Fruit fly (Drosophila melanogaster): ENCODE data around the gene CG15211.

The CG15211 gene

DNA sequence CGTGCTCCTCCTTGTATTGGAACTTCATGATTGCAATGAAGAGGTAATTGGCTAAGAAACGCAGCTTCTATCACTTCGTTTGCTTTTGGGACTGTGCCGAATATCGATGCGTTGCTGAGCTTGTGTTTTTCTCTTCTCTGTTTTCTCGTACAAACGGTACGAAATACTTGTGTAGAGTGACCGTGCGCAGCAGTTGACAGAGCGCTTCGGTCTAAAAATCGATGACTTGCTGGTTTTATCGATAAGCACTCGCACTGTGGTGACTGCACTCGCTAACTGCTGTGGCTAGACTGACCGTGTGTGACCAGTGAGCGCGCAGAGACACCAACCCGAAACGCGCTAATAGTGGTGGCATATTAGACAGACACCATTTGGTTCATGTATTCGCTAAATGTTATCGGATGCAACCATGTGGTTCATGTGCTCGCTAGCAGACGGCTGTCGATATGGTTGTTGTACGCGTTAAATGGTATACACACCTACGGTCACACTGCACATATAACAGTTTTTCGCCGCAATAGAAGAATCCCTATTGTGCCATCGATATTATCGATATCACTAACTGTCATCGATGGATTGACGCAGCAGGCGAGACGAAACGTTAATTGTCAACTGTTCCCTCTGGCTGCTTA is 4.2 kb upstream of the CG15211 start, which contains the start of the genes Atg8a and BTBD9 (continued):
- TF ChIP-seq wor (GFP tag; IDR thresholded peaks at IDR 0.05), result no peak
- TF ChIP-seq CG15073 (GFP tag; optimal IDR thresholded peaks at IDR 0.05), result no peak
- no peak for TF ChIP-seq Fer2 (tag; optimal IDR thresholded peaks at IDR 0.05)
- peak; percentile 3 for TF ChIP-seq scrt (GFP tag; optimal IDR thresholded peaks at IDR 0.05)
- TF ChIP-seq CG17612 (GFP tag; IDR thresholded peaks at IDR 0.05), result no peak
- no peak for TF ChIP-seq luna (GFP tag; optimal IDR thresholded peaks at IDR 0.05)
- TF ChIP-seq H2.0 (GFP tag; IDR thresholded peaks at IDR 0.05), result peak; percentile 5; the same call in 1 of the 2 replicates
- no peak for TF ChIP-seq CG6654 (GFP tag; optimal IDR thresholded peaks at IDR 0.05)
- no peak for TF ChIP-seq sim (GFP tag; IDR thresholded peaks at IDR 0.05)
- no peak for TF ChIP-seq stc (GFP tag; IDR thresholded peaks at IDR 0.05)
- peak; percentile 38; the same call in 2 of the 3 replicates for TF ChIP-seq tgo (GFP tag; IDR thresholded peaks at IDR 0.05)
- TF ChIP-seq CG6272 (GFP tag; IDR thresholded peaks at IDR 0.05), result no peak
- TF ChIP-seq CG9797 (GFP tag; optimal IDR thresholded peaks at IDR 0.05), result peak; percentile 100
- TF ChIP-seq sisA (GFP tag; IDR thresholded peaks at IDR 0.05), result no peak
- TF ChIP-seq CG9437 (GFP tag; optimal IDR thresholded peaks at IDR 0.05), result no peak
- peak; percentile 72 for TF ChIP-seq nmo (GFP tag; optimal IDR thresholded peaks at IDR 0.05)
- TF ChIP-seq CG1233 (GFP tag; optimal IDR thresholded peaks at IDR 0.05), result no peak
- peak; percentile 75; the same call in 1 of the 3 replicates for TF ChIP-seq zen2 (GFP tag; IDR thresholded peaks at IDR 0.05; ENCODE audit: partially characterized antibody)
- peak; percentile 51 for TF ChIP-seq CHES-1-like (GFP tag; optimal IDR thresholded peaks at IDR 0.05)
- peak; percentile 95 for TF ChIP-seq Med (GFP tag)
- TF ChIP-seq kni (GFP tag; optimal IDR thresholded peaks at IDR 0.05), result no peak
- TF ChIP-seq Fer1 (GFP tag; optimal IDR thresholded peaks at IDR 0.05), result peak; percentile 25
- peak; percentile 72; the same call in 2 of the 3 replicates for TF ChIP-seq mld (GFP tag; IDR thresholded peaks at IDR 0.05; ENCODE audit: partially characterized antibody)
- peak; percentile 95 for TF ChIP-seq CG1603 (tag; optimal IDR thresholded peaks at IDR 0.05)
- no peak for TF ChIP-seq vfl (GFP tag; optimal IDR thresholded peaks at IDR 0.05)
- no peak for TF ChIP-seq gt (GFP tag; IDR thresholded peaks at IDR 0.05)
- TF ChIP-seq CG11723 (GFP tag; optimal IDR thresholded peaks at IDR 0.05), result no peak
- TF ChIP-seq odd (GFP tag; optimal IDR thresholded peaks at IDR 0.05), result no peak
- TF ChIP-seq CG10565 (GFP tag; optimal IDR thresholded peaks at IDR 0.05), result no peak
- TF ChIP-seq CG8281 (tag; optimal IDR thresholded peaks at IDR 0.05), result no peak
- no peak for TF ChIP-seq Drgx (GFP tag; IDR thresholded peaks at IDR 0.05)
- TF ChIP-seq CG10654 (GFP tag; optimal IDR thresholded peaks at IDR 0.05), result peak; percentile 10
- TF ChIP-seq ac (GFP tag; optimal IDR thresholded peaks at IDR 0.05), result no peak
- peak; percentile 38 for TF ChIP-seq tx (GFP tag; optimal IDR thresholded peaks at IDR 0.05)
- TF ChIP-seq lola (GFP tag; optimal IDR thresholded peaks at IDR 0.05), result no peak
- TF ChIP-seq CG16815 (GFP tag; optimal IDR thresholded peaks at IDR 0.05), result no peak
- peak; percentile 42 for TF ChIP-seq fu2 (GFP tag; optimal IDR thresholded peaks at IDR 0.05)
- no peak for TF ChIP-seq CG10979 (tag; optimal IDR thresholded peaks at IDR 0.05)
- TF ChIP-seq Atf-2 (GFP tag; optimal IDR thresholded peaks at IDR 0.05), result no peak
- TF ChIP-seq CG12391 (tag; optimal IDR thresholded peaks at IDR 0.05), result peak; percentile 48
- TF ChIP-seq otp (GFP tag; IDR thresholded peaks at IDR 0.05), result no peak
- TF ChIP-seq D19A (tag; optimal IDR thresholded peaks at IDR 0.05), result no peak
- TF ChIP-seq pum (GFP tag; optimal IDR thresholded peaks at IDR 0.05), result peak; percentile 32
- no peak for TF ChIP-seq CG32767 (GFP tag; IDR thresholded peaks at IDR 0.05)
- peak; percentile 45 for TF ChIP-seq hkb (optimal IDR thresholded peaks at IDR 0.05)
- TF ChIP-seq hkb (GFP tag; IDR thresholded peaks at IDR 0.05), result no peak; the same call in 1 of the 2 replicates
- no peak for TF ChIP-seq wdn (GFP tag; IDR thresholded peaks at IDR 0.05)
- TF ChIP-seq CG12769 (tag; optimal IDR thresholded peaks at IDR 0.05), result peak; percentile 72
- peak; percentile 51 for TF ChIP-seq B-H2 (GFP tag; optimal IDR thresholded peaks at IDR 0.05)
- no peak for TF ChIP-seq CG11093 (GFP tag; IDR thresholded peaks at IDR 0.05)
- TF ChIP-seq CG12236 (GFP tag; optimal IDR thresholded peaks at IDR 0.05), result no peak
